ENCODE assay signal across 2 fruit fly cellular contexts in genomic region chr2L:10123963-10124362, dm6.
A peak's percentile ranks its signal among the peaks of the same experiment; 100 is the strongest.
TF ChIP-seq lines count a peak whose summit lies in the region.

No protein-coding gene starts in this region.

- TF ChIP-seq CTCF in S2 (optimal IDR thresholded peaks at IDR 0.05; lab: Kevin White, UChicago) = peak; percentile 44 to 69
- TF ChIP-seq CTCF in whole organism, embryonic (GFP tag; optimal IDR thresholded peaks at IDR 0.05; lab: Kevin White, UChicago) = peak; percentile 82

TF ChIP-seq in whole organism, embryonic, 481 proteins besides CTCF, POLR2A, EP300 and RAD21:
- TF ChIP-seq Xrp1 (GFP tag; IDR thresholded peaks at IDR 0.05; lab: Robert Waterston, UW) (no peak), gsb (GFP tag; IDR thresholded peaks at IDR 0.05; lab: Robert Waterston, UW) (no peak), CG8281 (tag; optimal IDR thresholded peaks at IDR 0.05; lab: Kevin White, UChicago) (peak; percentile 70), gro (GFP tag; optimal IDR thresholded peaks at IDR 0.05; lab: Kevin White, UChicago) (no peak), CG13123 (GFP tag; optimal IDR thresholded peaks at IDR 0.05; lab: Kevin White, UChicago) (no peak), CG4707 (GFP tag; optimal IDR thresholded peaks at IDR 0.05; lab: Kevin White, UChicago) (no peak), Poxn (GFP tag; IDR thresholded peaks at IDR 0.05; lab: Robert Waterston, UW) (no peak), E2f2 (GFP tag; IDR thresholded peaks at IDR 0.05; lab: Robert Waterston, UW) (no peak), CG1603 (tag; optimal IDR thresholded peaks at IDR 0.05; lab: Kevin White, UChicago) (no peak), Aef1 (GFP tag; IDR thresholded peaks at IDR 0.05; lab: Robert Waterston, UW) (no peak), CG11456 (GFP tag; IDR thresholded peaks at IDR 0.05; lab: Robert Waterston, UW) (no peak), CG3995 (GFP tag; optimal IDR thresholded peaks at IDR 0.05; lab: Kevin White, UChicago) (no peak), abd-A (tag; optimal IDR thresholded peaks at IDR 0.05; lab: Kevin White, UChicago) (peak; percentile 25), Sry-β (GFP tag; optimal IDR thresholded peaks at IDR 0.05; lab: Kevin White, UChicago) (no peak)
